Worm (Caenorhabditis elegans): ENCODE data around the gene F13A7.14.

- TF ChIP-seq nhr-28 (tag; optimal IDR thresholded peaks at IDR 0.05) = no peak
- peak; percentile 47 for TF ChIP-seq sox-4 (tag; optimal IDR thresholded peaks at IDR 0.05)
- TF ChIP-seq egl-27 (tag; optimal IDR thresholded peaks at IDR 0.05) = peak; percentile 42 to 83
- TF ChIP-seq egl-13 (tag; optimal IDR thresholded peaks at IDR 0.05) = peak; percentile 79
- TF ChIP-seq nhr-12 (tag; optimal IDR thresholded peaks at IDR 0.05) = no peak
- peak; percentile 73 to 87 for TF ChIP-seq lsy-2 (tag; optimal IDR thresholded peaks at IDR 0.05)
- TF ChIP-seq lin-13 (GFP tag; optimal IDR thresholded peaks at IDR 0.05) = peak; percentile 75
Measured at ce11 chrV:16355941-16356340, 45.8 kb upstream of the F13A7.14 start.
